Worm (Caenorhabditis elegans) whole organism, L3 larva: Measurements from ENCODE around the gene F38G1.3.

ENCODE experiments used
- aly-2 ChIP-seq: fragments of 150-350 bp; optimal IDR thresholded peaks from 2 replicates; lab custom pipeline; 2014; ENCODE audit warnings: missing biosample characterization, missing genetic modification characterization
- ceh-82 ChIP-seq: fragments of 150-350 bp; optimal IDR thresholded peaks from 2 replicates; lab custom pipeline; 2014; ENCODE audit warnings: missing biosample characterization, missing genetic modification characterization
- daf-12 ChIP-seq: fragments of 150-350 bp; optimal IDR thresholded peaks from 2 replicates; lab custom pipeline; 2014; ENCODE audit warnings: missing biosample characterization, missing genetic modification reagents, missing genetic modification characterization
- fkh-10 ChIP-seq: sonication (generic microtip); optimal IDR thresholded peaks from 2 replicates; lab custom pipeline; 2017; ENCODE audit warnings: missing biosample characterization, missing genetic modification reagents, missing genetic modification characterization
- pha-4 ChIP-seq: fragments of 150-350 bp; optimal IDR thresholded peaks from 2 replicates; lab custom pipeline; 2014; ENCODE audit warnings: missing biosample characterization, missing genetic modification reagents, missing genetic modification characterization
- unc-39 ChIP-seq: sonication (generic microtip); optimal IDR thresholded peaks from 4 replicates; lab custom pipeline; 2017; ENCODE audit warnings: missing biosample characterization, missing genetic modification characterization

DNA sequence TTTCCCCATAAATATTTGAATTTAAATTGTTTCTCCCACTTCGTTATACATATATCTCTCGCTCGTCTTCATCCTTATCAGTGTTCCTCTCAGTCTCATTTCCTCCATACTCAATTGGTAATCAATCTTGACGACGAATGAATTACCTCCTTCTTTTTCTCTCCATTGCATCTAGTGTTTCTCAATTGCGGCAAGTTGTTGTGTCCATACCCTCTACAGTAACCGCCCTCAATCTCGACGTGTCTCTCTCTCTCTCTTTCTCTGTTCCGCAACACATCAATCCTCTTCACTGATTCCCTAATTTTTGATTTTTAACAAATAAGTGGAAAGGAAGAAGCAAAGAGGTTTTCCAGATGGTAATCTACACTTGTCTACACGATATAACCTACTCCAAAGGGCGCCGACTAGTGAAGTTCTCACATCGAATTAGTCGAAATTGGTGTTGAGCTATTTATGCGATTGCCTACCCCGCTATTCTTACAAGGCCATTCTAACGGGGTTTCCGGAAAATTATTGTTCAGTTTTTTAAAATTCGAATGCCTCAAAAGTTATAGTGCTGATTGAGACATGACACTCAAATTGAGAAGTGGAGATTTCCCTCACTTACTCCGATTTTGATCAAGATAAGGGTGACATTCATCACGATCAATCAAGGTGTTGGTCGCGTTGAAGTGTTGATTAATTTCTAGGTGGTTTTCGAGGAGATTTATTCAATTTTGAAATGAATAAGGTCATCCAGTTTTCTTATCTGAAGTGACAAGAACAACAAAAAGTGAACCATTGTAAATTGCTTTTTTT is 27.9 kb downstream of the F38G1.3 start:
- TF ChIP-seq ceh-82 (tag; lab: Kevin White, UChicago) (no peak), unc-39 (no peak), daf-12 (tag; lab: Kevin White, UChicago) (no peak), aly-2 (no peak), fkh-10 (no peak), pha-4 (no peak)
